Fruit fly (Drosophila melanogaster) whole organism, embryonic: ENCODE results near the gene SC35.

Source experiments
- CG10209 ChIP-seq: fragments of 200-800 bp; sonication (Bioruptor generic); optimal IDR thresholded peaks from 3 replicates; lab custom pipeline; 2017; ENCODE audit warnings: missing biosample characterization, mild to moderate bottlenecking, missing genetic modification characterization, missing genetic modification reagents
- CG10267 ChIP-seq: fragments of 200-800 bp; sonication (Bioruptor generic); optimal IDR thresholded peaks from 2 replicates; lab custom pipeline; 2018; ENCODE audit warnings: missing biosample characterization, mild to moderate bottlenecking, missing genetic modification characterization, moderate library complexity
- CG10565 ChIP-seq: fragments of 200-800 bp; sonication (Bioruptor generic); optimal IDR thresholded peaks from 3 replicates; lab custom pipeline; 2016; ENCODE audit warnings: missing biosample characterization, mild to moderate bottlenecking, missing genetic modification characterization
- CG11398 ChIP-seq: fragments of 200-800 bp; sonication (Bioruptor generic); optimal IDR thresholded peaks from 2 replicates; lab custom pipeline; 2016; ENCODE audit warnings: missing biosample characterization, missing genetic modification characterization
- CG11560 ChIP-seq: fragments of 200-800 bp; sonication (Bioruptor generic); IDR thresholded peaks from 3 replicates; pipeline ENCODE4 v1.3.6; 2022; ENCODE audit warnings: missing biosample characterization, missing genetic modification characterization
- CG12236 ChIP-seq: fragments of 200-800 bp; sonication (Bioruptor generic); optimal IDR thresholded peaks from 2 replicates; lab custom pipeline; 2016; ENCODE audit warnings: missing biosample characterization, missing genetic modification characterization
- CG13624 ChIP-seq: fragments of 200-800 bp; sonication (Bioruptor generic); optimal IDR thresholded peaks from 2 replicates; lab custom pipeline; 2016; ENCODE audit warnings: missing biosample characterization, missing genetic modification characterization
- CG13775 ChIP-seq: fragments of 200-800 bp; sonication (Bioruptor generic); optimal IDR thresholded peaks from 3 replicates; lab custom pipeline; 2017; ENCODE audit warnings: missing biosample characterization, mild to moderate bottlenecking, missing genetic modification characterization
- CG14441 ChIP-seq: fragments of 200-800 bp; sonication (Bioruptor generic); IDR thresholded peaks from 2 replicates; pipeline ENCODE4 v1.3.6; 2022; ENCODE audit warnings: missing biosample characterization, missing genetic modification characterization
- CG18011 ChIP-seq: fragments of 200-800 bp; sonication (Bioruptor generic); optimal IDR thresholded peaks from 2 replicates; lab custom pipeline; 2017; ENCODE audit warnings: missing biosample characterization, missing genetic modification characterization, mild to moderate bottlenecking, moderate library complexity, missing genotype
- CG18262 ChIP-seq: fragments of 200-800 bp; optimal IDR thresholded peaks from 3 replicates; lab custom pipeline; 2019; ENCODE audit warnings: missing biosample characterization, mild to moderate bottlenecking, missing genetic modification characterization, moderate library complexity
- CG18599 ChIP-seq: fragments of 200-800 bp; sonication (Bioruptor generic); optimal IDR thresholded peaks from 3 replicates; lab custom pipeline; 2017; ENCODE audit warnings: missing biosample characterization, missing genetic modification characterization, mild to moderate bottlenecking, moderate library complexity, missing genetic modification reagents
- CG2120 ChIP-seq: fragments of 200-800 bp; sonication (Bioruptor generic); optimal IDR thresholded peaks from 3 replicates; lab custom pipeline; 2016; ENCODE audit warnings: missing biosample characterization, missing genetic modification characterization
- CG3065 ChIP-seq: fragments of 200-800 bp; sonication (Bioruptor generic); optimal IDR thresholded peaks from 2 replicates; lab custom pipeline; 2016; ENCODE audit warnings: missing biosample characterization, missing genetic modification characterization
- CG31224 ChIP-seq: fragments of 200-800 bp; sonication (Bioruptor generic); IDR thresholded peaks from 2 replicates; pipeline ENCODE4 v1.3.6; 2022; ENCODE audit warnings: missing biosample characterization, missing genetic modification characterization
- CG31365 ChIP-seq: fragments of 200-800 bp; sonication (Bioruptor generic); optimal IDR thresholded peaks from 2 replicates; lab custom pipeline; 2018; ENCODE audit warnings: missing biosample characterization, mild to moderate bottlenecking, missing genetic modification characterization
- CG32532 ChIP-seq: fragments of 200-800 bp; sonication (Bioruptor generic); IDR thresholded peaks from 2 replicates; pipeline ENCODE4 v1.3.6; 2022; ENCODE audit warnings: missing biosample characterization, missing genetic modification characterization
- CG34224 ChIP-seq: fragments of 200-800 bp; sonication (Bioruptor generic); IDR thresholded peaks from 3 replicates; pipeline ENCODE4 v1.3.6; 2022; ENCODE audit warnings: missing biosample characterization, missing genetic modification characterization; ENCODE audit not compliant: partially characterized antibody
- CG3726 ChIP-seq: fragments of 200-800 bp; sonication (Bioruptor generic); IDR thresholded peaks from 3 replicates; pipeline ENCODE4, ENCODE4 v1.3.6; 2022; ENCODE audit warnings: missing biosample characterization, missing genetic modification characterization
- CG5180 ChIP-seq: fragments of 200-800 bp; sonication (Bioruptor generic); optimal IDR thresholded peaks from 3 replicates; lab custom pipeline; 2017; ENCODE audit warnings: missing biosample characterization, missing genetic modification characterization, mild to moderate bottlenecking, moderate library complexity, missing genetic modification reagents
- CG7372 ChIP-seq: fragments of 200-800 bp; sonication (Bioruptor generic); IDR thresholded peaks from 2 replicates; pipeline ENCODE4 v1.3.6; 2022; ENCODE audit warnings: missing biosample characterization, missing genetic modification characterization
- CG9876 ChIP-seq: fragments of 200-800 bp; sonication (Bioruptor generic); optimal IDR thresholded peaks from 2 replicates; lab custom pipeline; 2016; ENCODE audit warnings: missing biosample characterization, missing genetic modification characterization
- CHES-1-like ChIP-seq: fragments of 200-800 bp; sonication (Bioruptor generic); optimal IDR thresholded peaks from 2 replicates; lab custom pipeline; 2016; ENCODE audit warnings: missing biosample characterization, missing genetic modification characterization
- D19B ChIP-seq: fragments of 200-800 bp; sonication (Bioruptor generic); optimal IDR thresholded peaks from 2 replicates; lab custom pipeline; 2017; ENCODE audit warnings: missing biosample characterization, mild to moderate bottlenecking, missing genetic modification characterization
- Doc3 ChIP-seq: fragments of 200-800 bp; sonication (Bioruptor generic); IDR thresholded peaks from 3 replicates; pipeline ENCODE4 v1.3.6; 2022; ENCODE audit warnings: missing biosample characterization, missing genetic modification characterization; ENCODE audit not compliant: partially characterized antibody
- Gsc ChIP-seq: fragments of 200-800 bp; sonication (Bioruptor generic); IDR thresholded peaks from 2 replicates; pipeline ENCODE4 v1.3.6; 2022; ENCODE audit warnings: missing biosample characterization, missing genetic modification characterization
- HHEX ChIP-seq: fragments of 200-800 bp; sonication (Bioruptor generic); optimal IDR thresholded peaks from 3 replicates; lab custom pipeline; 2017; ENCODE audit warnings: missing biosample characterization, mild to moderate bottlenecking, missing genetic modification characterization, missing genetic modification reagents
- Ravus ChIP-seq: fragments of 200-800 bp; sonication (Bioruptor generic); IDR thresholded peaks from 2 replicates; pipeline ENCODE4 v1.3.6; 2022; ENCODE audit warnings: missing biosample characterization, missing genetic modification characterization
- Scr ChIP-seq: fragments of 200-800 bp; sonication (Bioruptor generic); IDR thresholded peaks from 2 replicates; pipeline ENCODE4 v1.3.6; 2022; ENCODE audit warnings: missing biosample characterization, missing genetic modification characterization; ENCODE audit not compliant: partially characterized antibody
- Side ChIP-seq: fragments of 200-800 bp; sonication (Bioruptor generic); optimal IDR thresholded peaks from 2 replicates; lab custom pipeline; 2016; ENCODE audit warnings: missing biosample characterization, missing genetic modification characterization
- Sry-β ChIP-seq: fragments of 200-800 bp; sonication (Bioruptor generic); optimal IDR thresholded peaks from 2 replicates; lab custom pipeline; 2018; ENCODE audit warnings: missing biosample characterization, mild to moderate bottlenecking, missing genetic modification characterization, moderate library complexity
- YL-1 ChIP-seq: fragments of 200-800 bp; sonication (Bioruptor generic); optimal IDR thresholded peaks from 3 replicates; lab custom pipeline; 2017; ENCODE audit warnings: missing biosample characterization, mild to moderate bottlenecking, missing genetic modification characterization
- ap ChIP-seq: fragments of 200-800 bp; sonication (Bioruptor generic); IDR thresholded peaks from 2 replicates; pipeline ENCODE4 v1.3.6; 2022; ENCODE audit warnings: missing biosample characterization, missing genetic modification characterization
- crc ChIP-seq: fragments of 200-800 bp; sonication (Bioruptor generic); optimal IDR thresholded peaks from 2 replicates; lab custom pipeline; 2016; ENCODE audit warnings: missing biosample characterization, missing genetic modification characterization
- dan ChIP-seq: fragments of 200-800 bp; sonication (Bioruptor generic); IDR thresholded peaks from 2 replicates; pipeline ENCODE4 v1.3.6; 2022; ENCODE audit warnings: missing biosample characterization, missing genetic modification characterization
- dysf ChIP-seq: fragments of 200-800 bp; sonication (Bioruptor generic); IDR thresholded peaks from 3 replicates; pipeline ENCODE4 v1.3.6; 2022; ENCODE audit warnings: missing biosample characterization, missing genetic modification characterization
- ems ChIP-seq: fragments of 200-800 bp; sonication (Bioruptor generic); optimal IDR thresholded peaks from 3 replicates; lab custom pipeline; 2016; ENCODE audit warnings: missing biosample characterization, missing genetic modification characterization
- fu2 ChIP-seq: fragments of 200-800 bp; sonication (Bioruptor generic); optimal IDR thresholded peaks from 2 replicates; lab custom pipeline; 2016; ENCODE audit warnings: missing biosample characterization, missing genetic modification characterization
- gro ChIP-seq: fragments of 200-800 bp; sonication (Bioruptor generic); optimal IDR thresholded peaks from 2 replicates; lab custom pipeline; 2016; ENCODE audit warnings: missing biosample characterization, missing genetic modification characterization
- gsb ChIP-seq: fragments of 200-800 bp; sonication (Bioruptor generic); IDR thresholded peaks from 2 replicates; pipeline ENCODE4 v1.3.6; 2022; ENCODE audit warnings: missing biosample characterization, missing genetic modification characterization
- hbn ChIP-seq: fragments of 200-800 bp; sonication (Bioruptor generic); IDR thresholded peaks from 2 replicates; pipeline ENCODE4 v1.3.6; 2022; ENCODE audit warnings: missing biosample characterization, missing genetic modification characterization; ENCODE audit not compliant: partially characterized antibody
- lab ChIP-seq: fragments of 200-800 bp; sonication (Bioruptor generic); optimal IDR thresholded peaks from 3 replicates; lab custom pipeline; 2017; ENCODE audit warnings: missing biosample characterization, missing genetic modification characterization, mild to moderate bottlenecking, moderate library complexity, missing genetic modification reagents
- lola ChIP-seq, 3 experiments: fragments of >200 bp in 2 of 3; fragments of 200-800 bp in 1 of 3; sonication (Bioruptor generic) in 1 of 3; optimal IDR thresholded peaks; 2 replicates each; lab custom pipeline; 2017 to 2019; ENCODE audit warnings: missing biosample characterization in 3 of 3, missing genetic modification characterization in 3 of 3, mild to moderate bottlenecking in 1 of 3, moderate library complexity in 1 of 3
- maf-S ChIP-seq: fragments of 200-800 bp; sonication (Bioruptor generic); optimal IDR thresholded peaks from 2 replicates; lab custom pipeline; 2016; ENCODE audit warnings: missing biosample characterization, missing genetic modification characterization
- nerfin-2 ChIP-seq: fragments of 200-800 bp; sonication (Bioruptor generic); IDR thresholded peaks from 2 replicates; pipeline ENCODE4 v1.3.6; 2022; ENCODE audit warnings: missing biosample characterization, missing genetic modification characterization; ENCODE audit not compliant: partially characterized antibody
- sc ChIP-seq, 3 experiments: fragments of >200 bp in 2 of 3; fragments of 200-800 bp in 1 of 3; sonication (Bioruptor generic) in 1 of 3; optimal IDR thresholded peaks; 2 replicates in 2 of 3; 3 replicates in 1 of 3; lab custom pipeline; 2017; ENCODE audit warnings: mild to moderate bottlenecking in 1 of 3, missing biosample characterization in 1 of 3, missing genetic modification characterization in 1 of 3, missing genetic modification reagents in 1 of 3
- slp2 ChIP-seq: fragments of 200-800 bp; sonication (Bioruptor generic); optimal IDR thresholded peaks from 2 replicates; lab custom pipeline; 2016; ENCODE audit warnings: missing biosample characterization, missing genetic modification characterization
- trem ChIP-seq: fragments of 200-800 bp; optimal IDR thresholded peaks from 3 replicates; lab custom pipeline; 2019; ENCODE audit warnings: missing biosample characterization, mild to moderate bottlenecking, missing genetic modification characterization, moderate library complexity
- tx ChIP-seq: fragments of 200-800 bp; sonication (Bioruptor generic); optimal IDR thresholded peaks from 2 replicates; lab custom pipeline; 2016; ENCODE audit warnings: missing biosample characterization, missing genetic modification characterization
- wor ChIP-seq: fragments of 200-800 bp; sonication (Bioruptor generic); IDR thresholded peaks from 2 replicates; pipeline ENCODE4 v1.3.6; 2022; ENCODE audit warnings: missing biosample characterization, missing genetic modification characterization
- zen2 ChIP-seq: fragments of 200-800 bp; sonication (Bioruptor generic); IDR thresholded peaks from 3 replicates; pipeline ENCODE4 v1.3.6; 2022; ENCODE audit warnings: missing biosample characterization, missing genetic modification characterization; ENCODE audit not compliant: partially characterized antibody

Gene SC35

DNA sequence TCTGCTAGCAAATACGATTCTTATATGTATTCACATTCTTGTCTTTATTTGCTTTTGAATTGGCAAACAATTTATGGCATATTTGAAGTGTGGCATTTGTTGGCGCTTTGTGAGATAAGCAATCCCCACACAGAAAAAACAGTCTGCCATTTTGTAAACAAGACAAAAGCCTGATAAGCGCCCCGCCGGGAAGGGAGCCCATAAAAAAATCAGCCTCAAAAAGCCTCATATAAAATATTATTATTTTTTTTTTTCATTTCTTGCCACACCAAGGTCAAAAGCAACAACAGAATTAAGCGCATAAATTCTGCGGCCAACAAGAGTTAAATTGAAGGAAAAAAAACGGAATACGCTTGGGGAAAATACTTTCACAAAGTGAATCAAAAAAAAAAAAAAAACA is 40.8 kb upstream of the SC35 start (continued):
- no peak for TF ChIP-seq CG14441
- no peak for TF ChIP-seq CG34224 (GFP tag; lab: Robert Waterston, UW)
- no peak for TF ChIP-seq CG3065
- no peak for TF ChIP-seq Doc3
- TF ChIP-seq ems (GFP tag; lab: Kevin White, UChicago) = no peak
- no peak for TF ChIP-seq CG2120
- no peak for TF ChIP-seq trem
- TF ChIP-seq CG10565 (GFP tag; lab: Kevin White, UChicago) = no peak
- no peak for TF ChIP-seq slp2 (GFP tag; lab: Kevin White, UChicago)
- peak; percentile 53 for TF ChIP-seq CG18599 (GFP tag; lab: Kevin White, UChicago)
- TF ChIP-seq CG12236 (GFP tag; lab: Kevin White, UChicago) = peak; percentile 8
- peak; percentile 5 for TF ChIP-seq CG31365 (tag; lab: Kevin White, UChicago)
- TF ChIP-seq CG10267 (tag; lab: Kevin White, UChicago) = no peak
- TF ChIP-seq nerfin-2 (GFP tag; lab: Robert Waterston, UW) = no peak
- TF ChIP-seq HHEX (GFP tag; lab: Kevin White, UChicago) = peak; percentile 59
- TF ChIP-seq CG7372 (GFP tag; lab: Robert Waterston, UW) = no peak
- no peak for TF ChIP-seq D19B (GFP tag; lab: Kevin White, UChicago)
- TF ChIP-seq CG11560 (tag; lab: Robert Waterston, UW) = no peak
- no peak for TF ChIP-seq CHES-1-like
- TF ChIP-seq dan = no peak
- TF ChIP-seq crc (GFP tag; lab: Kevin White, UChicago) = no peak
- TF ChIP-seq CG11398 (GFP tag; lab: Kevin White, UChicago) = peak; percentile 17
- no peak for TF ChIP-seq CG13624 (GFP tag; lab: Kevin White, UChicago)
- TF ChIP-seq gsb (GFP tag; lab: Robert Waterston, UW) = no peak
- TF ChIP-seq wor (GFP tag; lab: Robert Waterston, UW) = no peak
- no peak for TF ChIP-seq maf-S (GFP tag; lab: Kevin White, UChicago)
- peak; percentile 67 for TF ChIP-seq gro (GFP tag; lab: Kevin White, UChicago)
- no peak for TF ChIP-seq Scr (GFP tag; lab: Robert Waterston, UW)
- no peak for TF ChIP-seq hbn (GFP tag; lab: Robert Waterston, UW)
- TF ChIP-seq CG13775 (GFP tag; lab: Kevin White, UChicago) = no peak
- TF ChIP-seq CG10209 (GFP tag; lab: Kevin White, UChicago) = peak; percentile 49
- TF ChIP-seq CG32532 (GFP tag; lab: Robert Waterston, UW) = 0 out of 2 replicates have a peak, but pooled peaks have one; percentile 16
- TF ChIP-seq Gsc = no peak
- peak; percentile 83 for TF ChIP-seq lab (GFP tag; lab: Kevin White, UChicago)
- TF ChIP-seq CG18262 = no peak
- no peak for TF ChIP-seq lola (GFP tag; optimal IDR thresholded peaks at IDR 0.05; lab: Kevin White, UChicago)
- no peak for TF ChIP-seq Side (GFP tag; lab: Kevin White, UChicago)
- no peak for TF ChIP-seq Ravus
- TF ChIP-seq dysf (GFP tag; lab: Robert Waterston, UW) = no peak
- TF ChIP-seq CG5180 = no peak
- no peak for TF ChIP-seq tx (GFP tag; lab: Kevin White, UChicago)
- no peak for TF ChIP-seq CG18011
- no peak for TF ChIP-seq zen2 (GFP tag; lab: Robert Waterston, UW)
- TF ChIP-seq CG3726 (GFP tag; lab: Robert Waterston, UW) = no peak
- no peak for TF ChIP-seq sc (optimal IDR thresholded peaks at IDR 0.05; lab: Kevin White, UChicago)
- TF ChIP-seq sc (GFP tag; optimal IDR thresholded peaks at IDR 0.05; lab: Kevin White, UChicago) = no peak
- no peak for TF ChIP-seq ap (GFP tag; lab: Robert Waterston, UW)
- peak; percentile 91 for TF ChIP-seq CG31224 (GFP tag; lab: Robert Waterston, UW)
- TF ChIP-seq fu2 = no peak
- TF ChIP-seq Sry-β (GFP tag; lab: Kevin White, UChicago) = no peak
- no peak for TF ChIP-seq CG9876 (GFP tag; lab: Kevin White, UChicago)
- TF ChIP-seq YL-1 (GFP tag; lab: Kevin White, UChicago) = no peak
